Fruit fly (Drosophila melanogaster): Measurements from ENCODE around the gene CG11768.

CG11768 gene

DNA sequence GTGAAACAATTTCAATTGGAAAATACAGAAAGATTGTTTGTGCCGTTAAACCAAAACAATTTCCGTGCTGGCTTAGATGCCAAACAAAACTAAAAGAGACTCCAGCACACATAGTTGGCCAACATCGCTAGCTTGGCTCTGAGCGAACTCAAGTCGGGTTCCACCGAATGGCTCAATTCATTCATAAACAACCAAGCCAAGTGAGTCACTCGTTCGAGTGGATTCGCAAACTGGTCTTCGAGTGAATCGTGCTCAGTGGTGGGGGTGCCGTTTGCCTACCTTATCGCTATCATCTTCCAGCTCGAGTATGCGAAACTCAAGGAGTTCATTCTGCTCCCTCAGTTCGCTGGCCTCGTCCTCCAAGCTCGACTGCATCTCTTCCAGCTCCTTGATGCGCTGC, 17.5 kb upstream of the CG11768 start:
- TF ChIP-seq Sin3A (optimal IDR thresholded peaks at IDR 0.05) (no peak), Myc (optimal IDR thresholded peaks at IDR 0.05) (no peak), insv (optimal IDR thresholded peaks at IDR 0.05) (no peak), h (optimal IDR thresholded peaks at IDR 0.05) (no peak), psq (optimal IDR thresholded peaks at IDR 0.05) (no peak), ttk (optimal IDR thresholded peaks at IDR 0.05) (no peak)

DNA sequence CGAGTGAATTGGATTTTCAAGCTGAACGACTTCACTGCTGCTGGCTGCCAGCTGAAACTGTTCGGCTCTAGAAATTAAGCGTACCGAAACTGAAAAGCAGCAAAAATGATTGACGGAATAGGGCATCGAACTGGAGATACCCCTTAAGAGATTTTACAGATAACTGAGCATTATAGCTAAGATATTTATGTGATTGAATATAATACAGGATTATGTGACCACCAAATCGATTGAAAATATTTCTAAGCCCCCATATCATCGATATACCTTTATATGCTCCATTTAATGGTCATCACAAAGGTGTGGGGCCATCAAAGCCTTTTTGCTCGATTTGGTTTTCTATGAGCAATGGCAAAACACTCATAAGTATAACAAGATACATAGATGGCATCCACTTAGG, 16.8 kb upstream of the CG11768 start:
- no peak for TF ChIP-seq Sin3A (optimal IDR thresholded peaks at IDR 0.05)
- no peak for TF ChIP-seq Myc (optimal IDR thresholded peaks at IDR 0.05)
- TF ChIP-seq insv (optimal IDR thresholded peaks at IDR 0.05) = no peak

DNA sequence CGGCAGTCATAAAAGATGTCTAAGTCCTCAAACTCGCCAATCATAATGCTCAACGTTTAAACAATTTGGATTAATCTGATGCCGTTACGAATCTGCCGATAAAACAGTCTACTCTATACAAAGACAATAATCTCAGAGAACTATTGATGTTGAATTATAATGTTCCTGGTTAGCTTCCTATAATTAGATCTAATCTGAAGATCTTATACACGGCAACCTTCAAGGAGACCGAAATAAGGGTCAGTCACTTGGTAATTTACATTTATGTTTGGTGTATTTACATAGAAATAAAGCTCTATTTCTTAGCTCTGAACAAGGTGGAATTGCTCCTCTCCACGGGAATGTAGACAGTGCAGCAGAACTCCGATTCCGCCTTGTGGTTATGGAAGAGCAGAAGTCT, 12.7 kb upstream of the CG11768 start, which contains the start of gene CG33189:
TSS of gene CG33189 (minus strand) at position 101 of the 400 bp plus-strand sequence.
- TF ChIP-seq psq (optimal IDR thresholded peaks at IDR 0.05) = no peak
- TF ChIP-seq Myc (optimal IDR thresholded peaks at IDR 0.05) = no peak
- no peak for TF ChIP-seq h (optimal IDR thresholded peaks at IDR 0.05)
- no peak for TF ChIP-seq insv (optimal IDR thresholded peaks at IDR 0.05)
- TF ChIP-seq ttk (optimal IDR thresholded peaks at IDR 0.05) = no peak
- TF ChIP-seq Sin3A (optimal IDR thresholded peaks at IDR 0.05) = no peak

dm6 chr3R:8779823-8780222, 11.8 kb upstream of the CG11768 start, which contains the start of gene CG33191:
TSS of gene CG33191 (minus strand) at chr3R:8779923.
- TF ChIP-seq insv (optimal IDR thresholded peaks at IDR 0.05) = no peak
- no peak for TF ChIP-seq Myc (optimal IDR thresholded peaks at IDR 0.05)
- no peak for TF ChIP-seq h (optimal IDR thresholded peaks at IDR 0.05)
- no peak for TF ChIP-seq psq (optimal IDR thresholded peaks at IDR 0.05)
- TF ChIP-seq ttk (optimal IDR thresholded peaks at IDR 0.05) = no peak
- TF ChIP-seq Sin3A (optimal IDR thresholded peaks at IDR 0.05) = no peak

dm6 chr3R:8773135-8773534, 5.1 kb upstream of the CG11768 start, which contains the start of gene CG34301:
TSS of gene CG34301 (plus strand) at chr3R:8773435.
- TF ChIP-seq ttk (optimal IDR thresholded peaks at IDR 0.05) (no peak), Sin3A (optimal IDR thresholded peaks at IDR 0.05) (no peak), insv (optimal IDR thresholded peaks at IDR 0.05) (no peak), Myc (optimal IDR thresholded peaks at IDR 0.05) (no peak), h (optimal IDR thresholded peaks at IDR 0.05) (no peak)

DNA sequence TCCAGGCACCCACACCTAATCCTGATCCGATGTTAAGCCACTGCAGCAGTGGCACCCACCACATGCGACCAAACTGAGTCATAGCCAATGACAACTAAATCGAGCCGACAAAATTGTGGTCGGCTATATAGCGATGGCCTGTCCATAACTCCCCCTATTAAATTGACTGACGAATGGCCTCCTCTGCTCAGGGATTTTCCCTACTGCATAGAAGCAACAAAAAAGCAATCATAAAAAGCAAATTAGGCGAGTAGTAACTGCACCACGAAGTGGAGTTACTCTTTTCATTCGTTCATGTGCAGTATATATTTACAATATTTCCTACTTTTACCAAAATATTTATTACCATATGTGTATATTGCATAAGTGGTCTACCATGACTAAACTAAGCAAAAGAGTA, 4.6 kb upstream of the CG11768 start, which contains the start of gene CG13318:
TSS of gene CG13318 (minus strand) at position 101 of the 400 bp plus-strand sequence.
- TF ChIP-seq insv (optimal IDR thresholded peaks at IDR 0.05) (no peak), Sin3A (optimal IDR thresholded peaks at IDR 0.05) (no peak), Myc (optimal IDR thresholded peaks at IDR 0.05) (no peak), psq (optimal IDR thresholded peaks at IDR 0.05) (no peak), ttk (optimal IDR thresholded peaks at IDR 0.05) (no peak), h (optimal IDR thresholded peaks at IDR 0.05) (no peak)

- no peak for TF ChIP-seq psq (optimal IDR thresholded peaks at IDR 0.05)
- no peak for TF ChIP-seq insv (optimal IDR thresholded peaks at IDR 0.05)
- no peak for TF ChIP-seq Myc (optimal IDR thresholded peaks at IDR 0.05)
- no peak for TF ChIP-seq h (optimal IDR thresholded peaks at IDR 0.05)
- no peak for TF ChIP-seq ttk (optimal IDR thresholded peaks at IDR 0.05)
- no peak for TF ChIP-seq Sin3A (optimal IDR thresholded peaks at IDR 0.05)
These were observed 1.1 kb upstream of the CG11768 start, which contains the start of gene CG8236 for dm6 chr3R:8769094-8769493. TSS of gene CG8236 (plus strand) at chr3R:8769394.

dm6 chr3R:8748776-8749126, 19.2 kb downstream of the CG11768 start:
- TF ChIP-seq Myc (optimal IDR thresholded peaks at IDR 0.05) (no peak), h (optimal IDR thresholded peaks at IDR 0.05) (no peak), psq (optimal IDR thresholded peaks at IDR 0.05) (no peak), Sin3A (optimal IDR thresholded peaks at IDR 0.05) (no peak), insv (optimal IDR thresholded peaks at IDR 0.05) (no peak), ttk (optimal IDR thresholded peaks at IDR 0.05) (no peak)

DNA sequence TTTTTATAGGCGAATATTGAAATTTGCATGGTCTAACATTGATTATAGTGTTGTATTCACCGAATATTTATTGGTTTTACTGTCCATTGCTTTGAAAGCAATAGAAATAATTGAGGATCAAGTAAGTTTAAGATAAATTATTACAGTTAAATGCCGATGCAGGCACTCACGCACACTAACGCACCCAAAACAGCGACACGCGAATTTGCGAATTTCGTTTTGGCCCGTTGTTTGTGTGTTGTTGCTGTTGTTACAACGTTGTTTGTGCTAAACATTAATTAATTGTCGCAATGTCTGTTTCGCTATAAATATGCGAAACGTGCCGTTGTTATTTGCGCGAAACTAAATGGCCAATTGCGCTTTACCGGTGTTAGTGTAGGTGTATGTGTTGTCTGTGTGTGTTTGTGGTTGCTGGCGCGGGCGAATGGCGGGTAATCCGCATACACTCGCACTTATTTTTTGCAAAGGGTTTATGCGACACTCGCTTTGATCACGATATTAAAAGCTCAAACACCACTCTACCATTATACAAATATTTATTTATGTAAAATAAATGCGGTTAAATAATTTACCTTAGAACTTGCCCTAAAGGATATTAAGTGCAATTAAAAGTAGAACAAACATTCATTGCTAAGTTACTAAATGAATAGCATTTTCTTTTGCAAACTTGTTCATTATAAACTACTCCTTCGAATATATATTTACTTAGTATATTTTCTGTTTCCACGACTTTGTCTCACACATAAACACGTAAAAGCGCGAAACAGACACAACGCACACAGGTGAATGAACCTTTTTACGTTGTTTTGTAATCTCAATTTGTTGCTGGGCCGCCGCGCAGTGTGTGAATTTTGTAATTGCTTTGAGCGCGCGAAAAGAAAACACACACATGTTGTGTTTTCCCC, 19.9 kb downstream of the CG11768 start:
- TF ChIP-seq h (optimal IDR thresholded peaks at IDR 0.05) (no peak), insv (optimal IDR thresholded peaks at IDR 0.05) (no peak), psq (optimal IDR thresholded peaks at IDR 0.05) (no peak), Myc (optimal IDR thresholded peaks at IDR 0.05) (no peak), ttk (optimal IDR thresholded peaks at IDR 0.05) (no peak)

DNA sequence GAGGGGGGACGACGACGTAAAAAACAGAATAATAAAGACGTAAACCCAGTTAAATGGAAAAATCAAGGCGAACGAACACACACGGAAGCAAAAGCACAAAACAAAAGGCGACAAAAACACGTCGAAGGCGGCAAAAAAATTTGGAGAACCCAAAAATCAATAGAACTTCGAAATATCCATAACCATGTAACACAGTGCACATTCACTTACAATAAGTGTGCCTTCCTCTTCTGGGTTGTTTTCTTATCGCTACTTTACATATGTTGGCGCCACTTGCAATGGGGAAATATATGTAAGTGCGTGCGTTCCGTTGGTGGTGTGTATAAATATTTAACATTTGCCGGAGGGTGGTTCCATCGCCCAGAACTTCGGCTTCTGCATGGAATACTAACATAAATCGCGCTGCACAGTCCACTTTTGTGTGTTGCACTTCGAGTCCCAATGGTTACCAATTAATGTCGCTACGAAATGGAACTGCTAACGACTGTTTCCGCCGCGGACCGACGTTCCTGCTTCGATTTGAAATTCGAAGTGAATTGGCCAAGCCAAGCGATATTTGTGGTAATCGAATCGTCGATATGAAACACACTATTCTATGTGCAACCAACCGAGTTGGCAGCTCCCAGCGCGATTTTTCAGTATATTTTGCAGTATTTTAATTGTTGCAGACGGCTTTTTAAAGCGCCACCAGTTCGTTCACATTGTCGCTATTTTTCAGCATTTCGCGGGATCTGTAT, 20.7 kb downstream of the CG11768 start, which contains the start of the genes CG9801 and Nasp:
TSS of gene CG9801 (minus strand) at position 542 of the 737 bp plus-strand sequence.
TSS of gene Nasp (plus strand) at position 665 of the 737 bp plus-strand sequence.
- TF ChIP-seq Sin3A (optimal IDR thresholded peaks at IDR 0.05) = no peak
- no peak for TF ChIP-seq Myc (optimal IDR thresholded peaks at IDR 0.05)
- no peak for TF ChIP-seq psq (optimal IDR thresholded peaks at IDR 0.05)
- no peak for TF ChIP-seq h (optimal IDR thresholded peaks at IDR 0.05)
- no peak for TF ChIP-seq insv (optimal IDR thresholded peaks at IDR 0.05)
- TF ChIP-seq ttk (optimal IDR thresholded peaks at IDR 0.05) = no peak

DNA sequence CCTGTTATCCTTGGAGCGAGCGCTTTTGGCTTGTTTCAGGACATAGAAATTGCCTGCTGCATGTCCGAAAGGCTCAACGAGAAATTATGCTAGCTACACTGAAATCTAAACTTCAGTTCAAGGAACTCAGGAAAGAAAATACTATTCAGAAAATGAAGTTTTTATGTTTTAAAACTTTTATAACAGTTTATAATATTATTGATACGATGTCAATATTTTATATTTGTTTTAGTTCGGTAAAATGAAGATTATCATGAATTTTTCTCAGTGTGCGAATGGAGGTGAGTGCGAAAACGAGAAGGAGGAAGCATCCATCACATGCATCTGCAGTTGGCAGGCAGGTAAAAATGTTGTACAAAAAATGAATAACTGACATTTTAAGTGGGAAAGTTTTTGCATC, 21.6 kb downstream of the CG11768 start:
- TF ChIP-seq psq (optimal IDR thresholded peaks at IDR 0.05) (no peak), Sin3A (optimal IDR thresholded peaks at IDR 0.05) (no peak)

dm6 chr3R:8744198-8744597, 23.8 kb downstream of the CG11768 start:
- TF ChIP-seq h (optimal IDR thresholded peaks at IDR 0.05) (no peak), Myc (optimal IDR thresholded peaks at IDR 0.05) (no peak), insv (optimal IDR thresholded peaks at IDR 0.05) (no peak), Sin3A (optimal IDR thresholded peaks at IDR 0.05) (no peak)
